Worm (Caenorhabditis elegans): Measurements from ENCODE around the gene R12B2.8.

DNA sequence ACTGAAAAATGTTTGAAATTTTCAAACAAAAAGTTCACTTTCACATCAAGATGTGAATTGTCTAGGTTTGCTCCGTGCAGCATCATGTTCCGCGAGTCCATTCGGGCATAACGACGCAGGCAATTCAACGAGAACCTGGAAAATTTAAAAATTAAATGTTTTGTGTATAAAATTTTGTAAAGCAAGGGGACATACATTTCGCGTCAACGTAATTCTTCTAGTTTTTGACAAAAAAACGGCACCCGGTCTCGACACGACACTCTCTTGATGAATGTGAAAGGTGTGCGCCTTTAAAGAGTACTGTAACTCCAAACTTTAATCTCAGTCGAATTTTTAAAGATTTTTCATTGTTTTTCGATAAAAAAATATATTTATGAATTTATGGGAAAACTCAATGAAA lies 10.3 kb downstream of the R12B2.8 start, which contains the start of gene R12B2.6:
- TF ChIP-seq unc-62 (GFP tag; optimal IDR thresholded peaks at IDR 0.05) (no peak), egl-27 (tag; optimal IDR thresholded peaks at IDR 0.05) (no peak), ztf-4 (tag; optimal IDR thresholded peaks at IDR 0.05) (no peak), snpc-4 (tag; optimal IDR thresholded peaks at IDR 0.05) (no peak), ama-1 (optimal IDR thresholded peaks at IDR 0.05) (no peak), nhr-76 (tag; optimal IDR thresholded peaks at IDR 0.05) (no peak), mdl-1 (tag; optimal IDR thresholded peaks at IDR 0.05) (no peak)

All from whole organism, L3 larva.